Worm (Caenorhabditis elegans): Measurements from ENCODE around the gene dhs-27.

dhs-27 gene

ce11 chrX:3393562-3393961 is 20.9 kb downstream of the dhs-27 start, which contains the start of gene slcf-2:
Gene slcf-2, plus strand, starts transcription at chrX:3393862.
- TF ChIP-seq pes-1 (GFP tag; IDR thresholded peaks at IDR 0.05): no peak
- no peak for TF ChIP-seq hmbx-1 (tag; optimal IDR thresholded peaks at IDR 0.05)
- TF ChIP-seq aly-1 (tag; optimal IDR thresholded peaks at IDR 0.05): no peak
- TF ChIP-seq ceh-13 (GFP tag; optimal IDR thresholded peaks at IDR 0.05): no peak
- TF ChIP-seq tbx-37 (GFP tag; conservative IDR thresholded peaks at IDR 0.05): no peak
- TF ChIP-seq flt-1 (GFP tag; IDR thresholded peaks at IDR 0.05): no peak
- TF ChIP-seq scrt-1 (GFP tag; IDR thresholded peaks at IDR 0.05): no peak
- no peak for TF ChIP-seq ama-1 (optimal IDR thresholded peaks at IDR 0.05)
- TF ChIP-seq F13C5.2 (tag; optimal IDR thresholded peaks at IDR 0.05): no peak
- TF ChIP-seq B0310.2 (tag; optimal IDR thresholded peaks at IDR 0.05): no peak
- no peak for TF ChIP-seq ets-7 (tag; optimal IDR thresholded peaks at IDR 0.05)
- TF ChIP-seq tbx-11 (GFP tag; IDR thresholded peaks at IDR 0.05): no peak
- TF ChIP-seq ceh-36 (tag; optimal IDR thresholded peaks at IDR 0.05): no peak
- no peak for TF ChIP-seq hmg-4 (GFP tag; optimal IDR thresholded peaks at IDR 0.05)
- TF ChIP-seq sea-1 (GFP tag; conservative IDR thresholded peaks at IDR 0.05): no peak
- no peak for TF ChIP-seq tra-4 (tag; optimal IDR thresholded peaks at IDR 0.05)
- no peak for TF ChIP-seq hnd-1 (tag; optimal IDR thresholded peaks at IDR 0.05)

DNA sequence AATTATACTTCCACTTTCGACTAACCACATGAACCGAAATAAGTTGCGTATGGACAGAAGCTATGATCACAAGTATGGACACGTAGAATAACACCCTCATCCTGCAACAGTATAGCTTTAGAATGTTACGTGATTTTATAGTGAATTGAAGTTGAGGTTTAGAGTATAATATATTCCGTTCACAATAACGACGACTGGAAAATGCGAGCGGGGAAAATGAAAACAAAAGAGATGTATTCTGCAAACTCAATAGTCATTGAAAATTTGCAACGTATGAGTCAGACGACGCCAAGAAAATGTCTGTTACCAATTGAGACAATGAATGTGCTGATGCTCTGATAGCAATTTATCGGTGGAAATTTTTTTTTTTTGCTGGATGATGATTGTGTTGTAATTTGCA is 29.1 kb downstream of the dhs-27 start, which contains the start of gene acp-1:
acp-1 (minus strand) TSS at position 101 of the 400 bp plus-strand sequence.
- TF ChIP-seq flt-1 (GFP tag; IDR thresholded peaks at IDR 0.05) (no peak), tbx-37 (GFP tag; conservative IDR thresholded peaks at IDR 0.05) (no peak), sea-1 (GFP tag; conservative IDR thresholded peaks at IDR 0.05) (no peak)

DNA sequence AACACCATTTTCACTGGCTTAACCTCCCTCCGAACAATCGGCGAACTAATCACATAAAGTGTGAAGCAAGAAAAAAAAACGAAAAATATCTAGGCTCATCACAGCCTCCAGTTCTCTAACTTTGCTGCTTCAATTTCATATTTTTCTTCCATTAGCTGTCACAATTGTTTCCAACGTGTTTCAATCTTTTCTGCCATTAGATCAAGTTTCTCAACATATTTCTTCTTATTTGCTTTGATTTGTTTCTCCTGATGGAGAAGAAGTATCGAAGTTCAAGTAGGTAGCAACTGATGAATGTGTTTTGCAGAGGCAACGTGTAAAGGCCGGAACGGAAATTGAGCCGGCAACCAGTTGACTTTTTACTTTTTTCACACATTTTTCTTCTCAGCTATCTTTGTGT is 34.3 kb downstream of the dhs-27 start, which contains the start of gene ZK563.7:
ZK563.7 (plus strand) TSS at position 301 of the 400 bp plus-strand sequence.
- TF ChIP-seq hmbx-1 (tag; optimal IDR thresholded peaks at IDR 0.05): no peak

ce11 chrX:3379114-3379513 is 35.4 kb downstream of the dhs-27 start, which contains the start of gene sorf-1:
Gene sorf-1, minus strand, starts transcription at chrX:3379248.
- no peak for TF ChIP-seq hnd-1 (tag; optimal IDR thresholded peaks at IDR 0.05)
- TF ChIP-seq tra-4 (tag; optimal IDR thresholded peaks at IDR 0.05): no peak
- TF ChIP-seq hmg-4 (GFP tag; optimal IDR thresholded peaks at IDR 0.05): no peak
- no peak for TF ChIP-seq hmbx-1 (tag; optimal IDR thresholded peaks at IDR 0.05)

- TF ChIP-seq B0310.2 (tag; optimal IDR thresholded peaks at IDR 0.05) (no peak), tbx-37 (GFP tag; conservative IDR thresholded peaks at IDR 0.05) (no peak), scrt-1 (GFP tag; IDR thresholded peaks at IDR 0.05) (no peak), F13C5.2 (tag; optimal IDR thresholded peaks at IDR 0.05) (no peak), flt-1 (GFP tag; IDR thresholded peaks at IDR 0.05) (no peak), hmbx-1 (tag; optimal IDR thresholded peaks at IDR 0.05) (no peak), ceh-36 (tag; optimal IDR thresholded peaks at IDR 0.05) (no peak), pes-1 (GFP tag; IDR thresholded peaks at IDR 0.05) (no peak)
Observed at ce11 chrX:3375320-3375719, 39.2 kb downstream of the dhs-27 start.

ce11 chrX:3374642-3375041 is 39.9 kb downstream of the dhs-27 start, which contains the start of gene clc-3:
Gene clc-3, minus strand, starts transcription at chrX:3374742.
- TF ChIP-seq ets-7 (tag; optimal IDR thresholded peaks at IDR 0.05) (no peak), hmbx-1 (tag; optimal IDR thresholded peaks at IDR 0.05) (no peak), aly-1 (tag; optimal IDR thresholded peaks at IDR 0.05) (no peak), F13C5.2 (tag; optimal IDR thresholded peaks at IDR 0.05) (no peak), ceh-36 (tag; optimal IDR thresholded peaks at IDR 0.05) (no peak), pes-1 (GFP tag; IDR thresholded peaks at IDR 0.05) (no peak), hmg-4 (GFP tag; optimal IDR thresholded peaks at IDR 0.05) (no peak), tbx-11 (GFP tag; IDR thresholded peaks at IDR 0.05) (no peak), tra-4 (tag; optimal IDR thresholded peaks at IDR 0.05) (no peak), ama-1 (optimal IDR thresholded peaks at IDR 0.05) (no peak), B0310.2 (tag; optimal IDR thresholded peaks at IDR 0.05) (no peak), hnd-1 (tag; optimal IDR thresholded peaks at IDR 0.05) (no peak), sea-1 (GFP tag; conservative IDR thresholded peaks at IDR 0.05) (no peak), ceh-13 (GFP tag; optimal IDR thresholded peaks at IDR 0.05) (no peak), tbx-37 (GFP tag; conservative IDR thresholded peaks at IDR 0.05) (no peak), scrt-1 (GFP tag; IDR thresholded peaks at IDR 0.05) (no peak), flt-1 (GFP tag; IDR thresholded peaks at IDR 0.05) (no peak)

ce11 chrX:3371264-3371663 is 43.2 kb downstream of the dhs-27 start:
- peak; percentile 88 for TF ChIP-seq aly-1 (tag; optimal IDR thresholded peaks at IDR 0.05)
- TF ChIP-seq B0310.2 (tag; optimal IDR thresholded peaks at IDR 0.05): peak; percentile 81
- TF ChIP-seq flt-1 (GFP tag; IDR thresholded peaks at IDR 0.05): peak; percentile 94
- TF ChIP-seq hmbx-1 (tag; optimal IDR thresholded peaks at IDR 0.05): peak; percentile 62
- peak; percentile 84 for TF ChIP-seq tbx-11 (GFP tag; IDR thresholded peaks at IDR 0.05)
- TF ChIP-seq scrt-1 (GFP tag; IDR thresholded peaks at IDR 0.05): peak; percentile 93
- peak; percentile 81 for TF ChIP-seq ceh-13 (GFP tag; optimal IDR thresholded peaks at IDR 0.05)
- TF ChIP-seq tbx-37 (GFP tag; conservative IDR thresholded peaks at IDR 0.05): peak; percentile 90
- TF ChIP-seq ceh-36 (tag; optimal IDR thresholded peaks at IDR 0.05): peak; percentile 77
- peak; percentile 88 for TF ChIP-seq hmg-4 (GFP tag; optimal IDR thresholded peaks at IDR 0.05)
- TF ChIP-seq pes-1 (GFP tag; IDR thresholded peaks at IDR 0.05): peak; percentile 95
- no peak for TF ChIP-seq ama-1 (optimal IDR thresholded peaks at IDR 0.05)
- peak; percentile 71 for TF ChIP-seq tra-4 (tag; optimal IDR thresholded peaks at IDR 0.05)
- TF ChIP-seq sea-1 (GFP tag; conservative IDR thresholded peaks at IDR 0.05): peak; percentile 92
- peak; percentile 86 for TF ChIP-seq F13C5.2 (tag; optimal IDR thresholded peaks at IDR 0.05)
- TF ChIP-seq ets-7 (tag; optimal IDR thresholded peaks at IDR 0.05): peak; percentile 36
- TF ChIP-seq hnd-1 (tag; optimal IDR thresholded peaks at IDR 0.05): peak; percentile 71

DNA sequence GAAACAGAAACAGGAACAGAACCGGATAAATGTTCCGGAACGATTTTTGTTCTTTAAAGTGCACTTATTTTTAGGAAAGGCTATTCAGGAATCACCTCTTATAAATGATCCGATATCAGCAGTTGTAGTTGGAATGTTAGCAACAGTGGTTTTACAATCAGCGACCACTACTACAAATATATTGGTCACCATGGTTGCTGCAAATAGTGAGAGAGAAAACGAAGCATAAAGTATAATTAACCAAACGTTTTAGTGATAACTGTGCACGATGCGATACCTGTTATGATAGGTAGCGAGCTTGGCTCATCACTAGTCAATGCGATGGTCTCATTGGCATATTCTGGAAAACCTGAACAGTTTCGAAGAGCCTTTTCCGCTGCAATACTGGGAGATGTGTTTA is 45.1 kb downstream of the dhs-27 start:
- TF ChIP-seq ets-7 (tag; optimal IDR thresholded peaks at IDR 0.05): no peak
- TF ChIP-seq aly-1 (tag; optimal IDR thresholded peaks at IDR 0.05): no peak
- no peak for TF ChIP-seq scrt-1 (GFP tag; IDR thresholded peaks at IDR 0.05)
- TF ChIP-seq tbx-37 (GFP tag; conservative IDR thresholded peaks at IDR 0.05): no peak
- TF ChIP-seq sea-1 (GFP tag; conservative IDR thresholded peaks at IDR 0.05): no peak
- TF ChIP-seq hmg-4 (GFP tag; optimal IDR thresholded peaks at IDR 0.05): no peak
- no peak for TF ChIP-seq ama-1 (optimal IDR thresholded peaks at IDR 0.05)
- TF ChIP-seq ceh-13 (GFP tag; optimal IDR thresholded peaks at IDR 0.05): no peak
- TF ChIP-seq F13C5.2 (tag; optimal IDR thresholded peaks at IDR 0.05): no peak
- TF ChIP-seq tbx-11 (GFP tag; IDR thresholded peaks at IDR 0.05): no peak
- TF ChIP-seq pes-1 (GFP tag; IDR thresholded peaks at IDR 0.05): no peak
- TF ChIP-seq hmbx-1 (tag; optimal IDR thresholded peaks at IDR 0.05): no peak
- TF ChIP-seq hnd-1 (tag; optimal IDR thresholded peaks at IDR 0.05): no peak
- no peak for TF ChIP-seq B0310.2 (tag; optimal IDR thresholded peaks at IDR 0.05)
- TF ChIP-seq flt-1 (GFP tag; IDR thresholded peaks at IDR 0.05): no peak
- no peak for TF ChIP-seq tra-4 (tag; optimal IDR thresholded peaks at IDR 0.05)
- TF ChIP-seq ceh-36 (tag; optimal IDR thresholded peaks at IDR 0.05): no peak
